Worm (Caenorhabditis elegans): ENCODE results near the gene F43C9.2.
A peak's percentile ranks its signal among the peaks of the same experiment; 100 is the strongest.

F43C9.2 gene

ce11 chrX:4784776-4785175 is 1.4 kb downstream of the F43C9.2 start:
- TF ChIP-seq T22C8.4 (GFP tag; IDR thresholded peaks at IDR 0.05) (no peak), cog-1 (tag; optimal IDR thresholded peaks at IDR 0.05) (no peak), tab-1 (GFP tag; IDR thresholded peaks at IDR 0.05) (no peak), klf-2 (GFP tag; conservative IDR thresholded peaks at IDR 0.05) (no peak), flt-1 (GFP tag; IDR thresholded peaks at IDR 0.05) (no peak), ztf-23 (GFP tag; IDR thresholded peaks at IDR 0.05) (no peak), ztf-29 (GFP tag; IDR thresholded peaks at IDR 0.05) (no peak)

ce11 chrX:4787525-4787924 is 4.1 kb downstream of the F43C9.2 start:
- TF ChIP-seq ztf-23 (GFP tag; IDR thresholded peaks at IDR 0.05): no peak
- TF ChIP-seq ztf-29 (GFP tag; IDR thresholded peaks at IDR 0.05): no peak
- no peak for TF ChIP-seq cog-1 (tag; optimal IDR thresholded peaks at IDR 0.05)

ce11 chrX:4788958-4789357 is 5.5 kb downstream of the F43C9.2 start:
- TF ChIP-seq ref-1 (GFP tag; conservative IDR thresholded peaks at IDR 0.05) (peak; percentile 38; the same call in 1 of the 2 replicates), flt-1 (GFP tag; IDR thresholded peaks at IDR 0.05) (peak; percentile 91), klf-2 (GFP tag; conservative IDR thresholded peaks at IDR 0.05) (0 out of 2 replicates have a peak, but pooled peaks have one; percentile 45), tab-1 (GFP tag; IDR thresholded peaks at IDR 0.05) (peak; percentile 83), cog-1 (tag; optimal IDR thresholded peaks at IDR 0.05) (no peak), T22C8.4 (GFP tag; IDR thresholded peaks at IDR 0.05) (peak; percentile 63), ztf-29 (GFP tag; IDR thresholded peaks at IDR 0.05) (peak; percentile 65), med-1 (GFP tag; optimal IDR thresholded peaks at IDR 0.05; ENCODE audit: insufficient read depth) (peak; percentile 7), ztf-23 (GFP tag; IDR thresholded peaks at IDR 0.05) (peak; percentile 65; the same call in 1 of the 2 replicates)

ce11 chrX:4790614-4791013 is 7.2 kb downstream of the F43C9.2 start:
- no peak for TF ChIP-seq cog-1 (tag; optimal IDR thresholded peaks at IDR 0.05)
- no peak for TF ChIP-seq med-1 (GFP tag; optimal IDR thresholded peaks at IDR 0.05; ENCODE audit: insufficient read depth)
- no peak for TF ChIP-seq flt-1 (GFP tag; IDR thresholded peaks at IDR 0.05)
- TF ChIP-seq T22C8.4 (GFP tag; IDR thresholded peaks at IDR 0.05): no peak
- no peak for TF ChIP-seq klf-2 (GFP tag; conservative IDR thresholded peaks at IDR 0.05)
- TF ChIP-seq ref-1 (GFP tag; conservative IDR thresholded peaks at IDR 0.05): no peak
- no peak for TF ChIP-seq ztf-23 (GFP tag; IDR thresholded peaks at IDR 0.05)
- no peak for TF ChIP-seq ztf-29 (GFP tag; IDR thresholded peaks at IDR 0.05)
- TF ChIP-seq tab-1 (GFP tag; IDR thresholded peaks at IDR 0.05): no peak

ce11 chrX:4792979-4793378 is 9.6 kb downstream of the F43C9.2 start, which contains the start of gene F43C9.1:
TSS of gene F43C9.1 (plus strand) at chrX:4793279.
- TF ChIP-seq flt-1 (GFP tag; IDR thresholded peaks at IDR 0.05): no peak

ce11 chrX:4794062-4794461 is 10.6 kb downstream of the F43C9.2 start:
- no peak for TF ChIP-seq klf-2 (GFP tag; conservative IDR thresholded peaks at IDR 0.05)

- TF ChIP-seq ref-1 (GFP tag; conservative IDR thresholded peaks at IDR 0.05) (no peak), med-1 (GFP tag; optimal IDR thresholded peaks at IDR 0.05; ENCODE audit: insufficient read depth) (no peak), ztf-23 (GFP tag; IDR thresholded peaks at IDR 0.05) (no peak), ztf-29 (GFP tag; IDR thresholded peaks at IDR 0.05) (no peak)
These were observed 11.9 kb downstream of the F43C9.2 start for ce11 chrX:4795329-4795728.

- TF ChIP-seq klf-2 (GFP tag; conservative IDR thresholded peaks at IDR 0.05) (no peak), ref-1 (GFP tag; conservative IDR thresholded peaks at IDR 0.05) (no peak), ztf-23 (GFP tag; IDR thresholded peaks at IDR 0.05) (no peak), ztf-29 (GFP tag; IDR thresholded peaks at IDR 0.05) (no peak), T22C8.4 (GFP tag; IDR thresholded peaks at IDR 0.05) (no peak), med-1 (GFP tag; optimal IDR thresholded peaks at IDR 0.05; ENCODE audit: insufficient read depth) (no peak), cog-1 (tag; optimal IDR thresholded peaks at IDR 0.05) (no peak), tab-1 (GFP tag; IDR thresholded peaks at IDR 0.05) (no peak), flt-1 (GFP tag; IDR thresholded peaks at IDR 0.05) (no peak)
These were observed 16.7 kb downstream of the F43C9.2 start, which contains the start of gene mig-13 for ce11 chrX:4800078-4800621. TSS of gene mig-13 (minus strand) at chrX:4800128.

- TF ChIP-seq tab-1 (GFP tag; IDR thresholded peaks at IDR 0.05) (no peak), ztf-23 (GFP tag; IDR thresholded peaks at IDR 0.05) (no peak), T22C8.4 (GFP tag; IDR thresholded peaks at IDR 0.05) (no peak), ref-1 (GFP tag; conservative IDR thresholded peaks at IDR 0.05) (no peak), klf-2 (GFP tag; conservative IDR thresholded peaks at IDR 0.05) (no peak), ztf-29 (GFP tag; IDR thresholded peaks at IDR 0.05) (no peak), flt-1 (GFP tag; IDR thresholded peaks at IDR 0.05) (no peak), med-1 (GFP tag; optimal IDR thresholded peaks at IDR 0.05; ENCODE audit: insufficient read depth) (no peak), cog-1 (tag; optimal IDR thresholded peaks at IDR 0.05) (no peak)
These were observed 17.5 kb downstream of the F43C9.2 start for ce11 chrX:4800892-4801291.

- TF ChIP-seq tab-1 (GFP tag; IDR thresholded peaks at IDR 0.05): no peak
- TF ChIP-seq ztf-23 (GFP tag; IDR thresholded peaks at IDR 0.05): no peak; the same call in 1 of the 2 replicates
- TF ChIP-seq cog-1 (tag; optimal IDR thresholded peaks at IDR 0.05): no peak
- TF ChIP-seq klf-2 (GFP tag; conservative IDR thresholded peaks at IDR 0.05): no peak
- no peak for TF ChIP-seq ref-1 (GFP tag; conservative IDR thresholded peaks at IDR 0.05)
- TF ChIP-seq ztf-29 (GFP tag; IDR thresholded peaks at IDR 0.05): no peak
- no peak for TF ChIP-seq flt-1 (GFP tag; IDR thresholded peaks at IDR 0.05)
- no peak for TF ChIP-seq T22C8.4 (GFP tag; IDR thresholded peaks at IDR 0.05)
- TF ChIP-seq med-1 (GFP tag; optimal IDR thresholded peaks at IDR 0.05; ENCODE audit: insufficient read depth): no peak
These were observed 18.8 kb downstream of the F43C9.2 start for ce11 chrX:4802255-4802654.

ce11 chrX:4803942-4804341 is 20.5 kb downstream of the F43C9.2 start:
- TF ChIP-seq flt-1 (GFP tag; IDR thresholded peaks at IDR 0.05) (no peak), med-1 (GFP tag; optimal IDR thresholded peaks at IDR 0.05; ENCODE audit: insufficient read depth) (no peak), tab-1 (GFP tag; IDR thresholded peaks at IDR 0.05) (no peak), ztf-23 (GFP tag; IDR thresholded peaks at IDR 0.05) (no peak), T22C8.4 (GFP tag; IDR thresholded peaks at IDR 0.05) (no peak), ref-1 (GFP tag; conservative IDR thresholded peaks at IDR 0.05) (no peak), cog-1 (tag; optimal IDR thresholded peaks at IDR 0.05) (no peak), klf-2 (GFP tag; conservative IDR thresholded peaks at IDR 0.05) (no peak), ztf-29 (GFP tag; IDR thresholded peaks at IDR 0.05) (no peak)
